Worm (Caenorhabditis elegans) whole organism, L1 larva: ENCODE data around the gene C55A6.11.
"Not testable (repeated sequence)": the region's sequence is repeated elsewhere in the genome, so short reads cannot be mapped to it uniquely, and the experiment has no call there.

Experiments
- egl-13 ChIP-seq: sonication (generic microtip); optimal IDR thresholded peaks from 2 replicates; lab custom pipeline; 2016; ENCODE audit warnings: missing genotype, missing genetic modification reagents, missing genetic modification characterization, missing compliant biosample characterization
- elt-2 ChIP-seq: sonication (generic microtip); optimal IDR thresholded peaks from 2 replicates; lab custom pipeline; 2016; ENCODE audit warnings: missing genetic modification characterization, mild to moderate bottlenecking, inconsistent platforms, missing compliant biosample characterization, missing genetic modification reagents
- hlh-17 ChIP-seq: fragments of 200-800 bp; sonication (Bioruptor generic); optimal IDR thresholded peaks from 2 replicates; lab custom pipeline; 2018; ENCODE audit warnings: missing genetic modification characterization, mild to moderate bottlenecking, missing compliant biosample characterization, moderate library complexity, borderline replicate concordance
- lin-15B ChIP-seq: fragments of 150-350 bp; sonication (generic microtip); optimal IDR thresholded peaks from 3 replicates; lab custom pipeline; 2014; ENCODE audit warnings: missing biosample characterization, missing genetic modification characterization
- nhr-11 ChIP-seq: fragments of 150-350 bp; optimal IDR thresholded peaks from 2 replicates; lab custom pipeline; 2014; ENCODE audit warnings: missing biosample characterization, missing genetic modification characterization
- nhr-28 ChIP-seq: fragments of 150-350 bp; optimal IDR thresholded peaks from 2 replicates; lab custom pipeline; 2014; ENCODE audit warnings: missing biosample characterization, missing genetic modification characterization
- snpc-4 ChIP-seq: fragments of 150-350 bp; optimal IDR thresholded peaks from 2 replicates; lab custom pipeline; 2014; ENCODE audit warnings: missing biosample characterization, missing genetic modification characterization
- unc-98 ChIP-seq: fragments of 200-800 bp; sonication (Bioruptor generic); IDR thresholded peaks from 2 replicates; pipeline ENCODE4 v1.3.6; 2022; ENCODE audit warnings: missing genetic modification characterization, missing compliant biosample characterization

DNA sequence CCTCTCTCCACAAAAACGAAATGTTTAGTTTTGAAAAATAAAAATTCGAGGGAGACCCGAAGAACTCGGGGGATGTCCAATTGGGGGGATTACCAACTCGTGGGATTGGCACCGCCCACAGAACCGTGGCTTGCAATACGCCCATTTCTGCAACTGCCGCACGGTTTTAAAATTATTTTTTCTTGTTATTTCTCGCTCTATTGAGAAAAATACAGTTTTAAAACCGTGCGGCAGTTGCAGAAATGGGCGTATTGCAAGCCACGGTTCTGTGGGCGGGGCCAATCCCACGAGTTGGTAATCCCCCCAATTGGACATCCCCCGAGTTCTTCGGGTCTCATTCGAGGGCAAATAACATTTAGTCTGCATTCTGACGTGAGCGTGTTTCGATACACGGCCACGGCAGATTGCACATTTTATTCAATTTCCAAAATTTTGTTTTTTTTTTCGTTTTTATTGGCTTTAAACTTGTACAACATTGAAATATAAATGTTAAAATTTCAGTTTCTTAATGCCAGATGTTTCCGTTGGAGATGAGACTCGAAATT, 15.4 kb upstream of the C55A6.11 start, which contains the start of the genes C55A6.1 and C55A6.10:
- not testable (repeated sequence) for TF ChIP-seq nhr-28 (tag; lab: Kevin White, UChicago); hlh-17; nhr-11 (tag; lab: Kevin White, UChicago); unc-98 (GFP tag; lab: Robert Waterston, UW); lin-15B (tag; lab: Kevin White, UChicago)
- peak; percentile 14 for TF ChIP-seq elt-2
- TF ChIP-seq egl-13 (tag; lab: Kevin White, UChicago), result peak; percentile 52
- peak; percentile 17 for TF ChIP-seq snpc-4 (tag; lab: Kevin White, UChicago)
